Fruit fly (Drosophila melanogaster) whole organism, embryonic: ENCODE results near the gene Dpm1.

Experiments
- Awh ChIP-seq: fragments of 200-800 bp; sonication (Bioruptor generic); IDR thresholded peaks from 2 replicates; pipeline ENCODE4, ENCODE4 v1.3.6; 2022; ENCODE audit warnings: missing biosample characterization, missing genetic modification characterization
- CG10147 ChIP-seq: fragments of 200-800 bp; sonication (Bioruptor generic); optimal IDR thresholded peaks from 2 replicates; lab custom pipeline; 2019; ENCODE audit warnings: missing biosample characterization, mild to moderate bottlenecking, missing genetic modification characterization, moderate library complexity
- CG11093 ChIP-seq: fragments of 200-800 bp; sonication (Bioruptor generic); IDR thresholded peaks from 3 replicates; pipeline ENCODE4 v1.3.6; 2022; ENCODE audit warnings: missing biosample characterization, missing genetic modification characterization
- CG11247 ChIP-seq: fragments of 200-800 bp; sonication (Bioruptor generic); IDR thresholded peaks from 2 replicates; pipeline ENCODE4 v1.3.6; 2022; ENCODE audit warnings: missing biosample characterization, missing genetic modification characterization
- CG11456 ChIP-seq: fragments of 200-800 bp; sonication (Bioruptor generic); IDR thresholded peaks from 3 replicates; pipeline ENCODE4 v1.3.6; 2022; ENCODE audit warnings: missing biosample characterization, missing genetic modification characterization
- CG12769 ChIP-seq: fragments of 200-800 bp; sonication (Bioruptor generic); optimal IDR thresholded peaks from 2 replicates; lab custom pipeline; 2019; ENCODE audit warnings: missing biosample characterization, mild to moderate bottlenecking, missing genetic modification characterization, moderate library complexity
- CG15601 ChIP-seq: fragments of 200-800 bp; sonication (Bioruptor generic); optimal IDR thresholded peaks from 3 replicates; lab custom pipeline; 2019; ENCODE audit warnings: missing biosample characterization, mild to moderate bottlenecking, missing genetic modification characterization, moderate library complexity
- CG1647 ChIP-seq: fragments of 200-800 bp; sonication (Bioruptor generic); optimal IDR thresholded peaks from 3 replicates; lab custom pipeline; 2016; ENCODE audit warnings: missing biosample characterization, missing genetic modification characterization
- CG16863 ChIP-seq: fragments of 200-800 bp; sonication (Bioruptor generic); optimal IDR thresholded peaks from 3 replicates; lab custom pipeline; 2016; ENCODE audit warnings: missing biosample characterization, missing genetic modification characterization
- CG17328 ChIP-seq: fragments of 200-800 bp; sonication (Bioruptor generic); IDR thresholded peaks from 2 replicates; pipeline ENCODE4 v1.3.6; 2022; ENCODE audit warnings: missing biosample characterization, missing genetic modification characterization
- CG18764 ChIP-seq: fragments of 200-800 bp; sonication (Bioruptor generic); optimal IDR thresholded peaks from 3 replicates; lab custom pipeline; 2016; ENCODE audit warnings: missing biosample characterization, missing genetic modification characterization
- CG2678 ChIP-seq: fragments of 200-800 bp; sonication (Bioruptor generic); optimal IDR thresholded peaks from 3 replicates; lab custom pipeline; 2019; ENCODE audit warnings: missing biosample characterization, mild to moderate bottlenecking, missing genetic modification characterization, moderate library complexity
- CG30431 ChIP-seq: fragments of 200-800 bp; sonication (Bioruptor generic); optimal IDR thresholded peaks from 2 replicates; lab custom pipeline; 2017; ENCODE audit warnings: missing biosample characterization, missing genetic modification characterization
- CG3726 ChIP-seq: fragments of 200-800 bp; sonication (Bioruptor generic); IDR thresholded peaks from 3 replicates; pipeline ENCODE4, ENCODE4 v1.3.6; 2022; ENCODE audit warnings: missing biosample characterization, missing genetic modification characterization
- CG5245 ChIP-seq: fragments of 200-800 bp; sonication (Bioruptor generic); optimal IDR thresholded peaks from 3 replicates; lab custom pipeline; 2016; ENCODE audit warnings: missing biosample characterization, missing genetic modification characterization
- CG6854 ChIP-seq: fragments of 200-800 bp; sonication (Bioruptor generic); optimal IDR thresholded peaks from 3 replicates; lab custom pipeline; 2017; ENCODE audit warnings: missing biosample characterization, mild to moderate bottlenecking, missing genetic modification characterization
- CG7745 ChIP-seq: fragments of 200-800 bp; sonication (Bioruptor generic); optimal IDR thresholded peaks from 2 replicates; lab custom pipeline; 2018; ENCODE audit warnings: missing biosample characterization, mild to moderate bottlenecking, missing genetic modification characterization, moderate library complexity
- CG7839 ChIP-seq: fragments of 200-800 bp; sonication (Bioruptor generic); optimal IDR thresholded peaks from 3 replicates; lab custom pipeline; 2018; ENCODE audit warnings: missing biosample characterization, mild to moderate bottlenecking, missing genetic modification characterization, moderate library complexity
- CG8478 ChIP-seq: fragments of >200 bp; optimal IDR thresholded peaks from 2 replicates; lab custom pipeline; 2018
- CG8765 ChIP-seq: fragments of 200-800 bp; sonication (Bioruptor generic); IDR thresholded peaks from 2 replicates; pipeline ENCODE4 v1.3.6; 2022; ENCODE audit warnings: missing biosample characterization, missing genetic modification characterization
- CG9609 ChIP-seq: fragments of 200-800 bp; sonication (Bioruptor generic); optimal IDR thresholded peaks from 3 replicates; lab custom pipeline; 2016; ENCODE audit warnings: missing biosample characterization, missing genetic modification characterization
- CG9727 ChIP-seq: fragments of 200-800 bp; sonication (Bioruptor generic); optimal IDR thresholded peaks from 3 replicates; lab custom pipeline; 2017; ENCODE audit warnings: missing biosample characterization, mild to moderate bottlenecking, missing genetic modification characterization
- Dip3 ChIP-seq: fragments of 200-800 bp; sonication (Bioruptor generic); optimal IDR thresholded peaks from 3 replicates; lab custom pipeline; 2016; ENCODE audit warnings: missing biosample characterization, missing genetic modification characterization
- HHEX ChIP-seq: fragments of 200-800 bp; sonication (Bioruptor generic); optimal IDR thresholded peaks from 3 replicates; lab custom pipeline; 2017; ENCODE audit warnings: missing biosample characterization, mild to moderate bottlenecking, missing genetic modification characterization, missing genetic modification reagents
- Neu2 ChIP-seq: fragments of 200-800 bp; sonication (Bioruptor generic); optimal IDR thresholded peaks from 3 replicates; lab custom pipeline; 2016; ENCODE audit warnings: missing biosample characterization, missing genetic modification characterization, borderline replicate concordance
- Sox102F ChIP-seq: fragments of 200-800 bp; sonication (Bioruptor generic); optimal IDR thresholded peaks from 2 replicates; lab custom pipeline; 2018; ENCODE audit warnings: missing biosample characterization, mild to moderate bottlenecking, missing genetic modification characterization, moderate library complexity
- TFAM ChIP-seq: fragments of 200-800 bp; sonication (Bioruptor generic); optimal IDR thresholded peaks from 2 replicates; lab custom pipeline; 2017; ENCODE audit warnings: missing biosample characterization, missing genetic modification characterization, inconsistent platforms
- Xbp1 ChIP-seq: fragments of 200-800 bp; sonication (Bioruptor generic); optimal IDR thresholded peaks from 3 replicates; lab custom pipeline; 2016; ENCODE audit warnings: missing biosample characterization, mild to moderate bottlenecking, missing genetic modification characterization
- abd-A ChIP-seq: fragments of 200-800 bp; sonication (Bioruptor generic); optimal IDR thresholded peaks from 3 replicates; lab custom pipeline; 2019; ENCODE audit warnings: missing biosample characterization, mild to moderate bottlenecking, missing genetic modification characterization, moderate library complexity
- bsh ChIP-seq, 2 experiments: fragments of 200-800 bp; sonication (Bioruptor generic); optimal IDR thresholded peaks; 2 replicates each; lab custom pipeline; 2017 to 2018; ENCODE audit warnings: mild to moderate bottlenecking in 2 of 2, missing biosample characterization in 2 of 2, missing genetic modification characterization in 2 of 2, moderate library complexity in 1 of 2
- caup ChIP-seq: fragments of 200-800 bp; sonication (Bioruptor generic); optimal IDR thresholded peaks from 3 replicates; lab custom pipeline; 2017; ENCODE audit warnings: missing biosample characterization, mild to moderate bottlenecking, missing genetic modification characterization, moderate library complexity; ENCODE audit not compliant: severe bottlenecking
- chif ChIP-seq, 2 experiments: fragments of 200-800 bp; sonication (Bioruptor generic); optimal IDR thresholded peaks; 3 replicates each; lab custom pipeline; 2016; ENCODE audit warnings: missing biosample characterization in 2 of 2, missing genetic modification characterization in 2 of 2
- ftz-f1 ChIP-seq: fragments of 200-800 bp; sonication (Bioruptor generic); optimal IDR thresholded peaks from 2 replicates; lab custom pipeline; 2016; ENCODE audit warnings: missing biosample characterization, missing genetic modification characterization
- gce ChIP-seq: fragments of 200-800 bp; sonication (Bioruptor generic); IDR thresholded peaks from 3 replicates; pipeline ENCODE4 v1.3.6; 2022; ENCODE audit warnings: missing biosample characterization, missing genetic modification characterization
- gsb-n ChIP-seq: fragments of 200-800 bp; sonication (Bioruptor generic); optimal IDR thresholded peaks from 3 replicates; lab custom pipeline; 2018; ENCODE audit warnings: missing biosample characterization, mild to moderate bottlenecking, missing genetic modification characterization
- ham ChIP-seq: fragments of 200-800 bp; sonication (Bioruptor generic); IDR thresholded peaks from 2 replicates; pipeline ENCODE4 v1.3.6; 2022; ENCODE audit warnings: missing biosample characterization, missing genetic modification characterization
- lilli ChIP-seq: fragments of 200-800 bp; sonication (Bioruptor generic); optimal IDR thresholded peaks from 3 replicates; lab custom pipeline; 2016; ENCODE audit warnings: missing biosample characterization, missing genetic modification characterization
- nom ChIP-seq: fragments of 200-800 bp; sonication (Bioruptor generic); optimal IDR thresholded peaks from 2 replicates; lab custom pipeline; 2017; ENCODE audit warnings: missing biosample characterization, missing genetic modification characterization, mild to moderate bottlenecking, moderate library complexity, missing genetic modification reagents
- pfk ChIP-seq: fragments of 200-800 bp; sonication (Bioruptor generic); optimal IDR thresholded peaks from 2 replicates; lab custom pipeline; 2018; ENCODE audit warnings: missing biosample characterization, mild to moderate bottlenecking, missing genetic modification characterization, moderate library complexity
- prd ChIP-seq, 3 experiments: fragments of >200 bp in 2 of 3; fragments of 200-800 bp in 1 of 3; sonication (Bioruptor generic) in 1 of 3; optimal IDR thresholded peaks in 2 of 3; IDR thresholded peaks in 1 of 3; 2 replicates in 2 of 3; 3 replicates in 1 of 3; pipeline versions ENCODE4 v1.3.6 to Lab custom; 2017 to 2022; ENCODE audit warnings: missing biosample characterization in 1 of 3, missing genetic modification characterization in 1 of 3
- pum ChIP-seq: fragments of 200-800 bp; sonication (Bioruptor generic); optimal IDR thresholded peaks from 2 replicates; lab custom pipeline; 2016; ENCODE audit warnings: missing biosample characterization, missing genetic modification characterization
- sd ChIP-seq: fragments of 200-800 bp; sonication (Bioruptor generic); optimal IDR thresholded peaks from 3 replicates; lab custom pipeline; 2018; ENCODE audit warnings: missing biosample characterization, mild to moderate bottlenecking, missing genetic modification characterization, moderate library complexity
- sim ChIP-seq: fragments of 200-800 bp; sonication (Bioruptor generic); IDR thresholded peaks from 2 replicates; pipeline ENCODE4 v1.3.6; 2022; ENCODE audit warnings: missing biosample characterization, missing genetic modification characterization
- so ChIP-seq: fragments of 200-800 bp; sonication (Bioruptor generic); IDR thresholded peaks from 3 replicates; pipeline ENCODE4 v1.3.6; 2022; ENCODE audit warnings: missing biosample characterization, missing genetic modification characterization
- sob ChIP-seq: fragments of 200-800 bp; sonication (Bioruptor generic); IDR thresholded peaks from 2 replicates; pipeline ENCODE4 v1.3.6; 2022; ENCODE audit warnings: missing biosample characterization, missing genetic modification characterization
- sr ChIP-seq: fragments of 200-800 bp; sonication (Bioruptor generic); IDR thresholded peaks from 3 replicates; pipeline ENCODE4 v1.3.6; 2022; ENCODE audit warnings: missing biosample characterization, missing genetic modification characterization
- tll ChIP-seq, 2 experiments: fragments of 200-800 bp in 1 of 2; fragments of >200 bp in 1 of 2; sonication (Bioruptor generic) in 1 of 2; optimal IDR thresholded peaks; 2 replicates each; lab custom pipeline; 2017 to 2019; ENCODE audit warnings: missing biosample characterization in 2 of 2, missing genetic modification characterization in 2 of 2, mild to moderate bottlenecking in 1 of 2, moderate library complexity in 1 of 2
- trem ChIP-seq: fragments of 200-800 bp; optimal IDR thresholded peaks from 3 replicates; lab custom pipeline; 2019; ENCODE audit warnings: missing biosample characterization, mild to moderate bottlenecking, missing genetic modification characterization, moderate library complexity

Gene Dpm1

dm6 chr2L:19572496-19573317 is 46.5 kb upstream of the Dpm1 start (continued):
- TF ChIP-seq prd (optimal IDR thresholded peaks at IDR 0.05; lab: Kevin White, UChicago) (no peak), prd (GFP tag; IDR thresholded peaks at IDR 0.05; lab: Robert Waterston, UW) (peak; percentile 74), CG30431 (GFP tag; lab: Kevin White, UChicago) (no peak), CG8765 (peak; percentile 37; the same call in 1 of the 2 replicates), ham (no peak), bsh (GFP tag; optimal IDR thresholded peaks at IDR 0.05; lab: Kevin White, UChicago) (peak; percentile 70 to 89), nom (GFP tag; lab: Kevin White, UChicago) (peak; percentile 79), Neu2 (GFP tag; lab: Kevin White, UChicago) (no peak), CG7839 (tag; lab: Kevin White, UChicago) (peak; percentile 76), Dip3 (GFP tag; lab: Kevin White, UChicago) (peak; percentile 60), CG2678 (tag; lab: Kevin White, UChicago) (peak; percentile 85), Xbp1 (GFP tag; lab: Kevin White, UChicago) (peak; percentile 61), Sox102F (GFP tag; lab: Kevin White, UChicago) (peak; percentile 65), CG17328 (no peak), ftz-f1 (GFP tag; lab: Kevin White, UChicago) (peak; percentile 9), trem (peak; percentile 27), so (GFP tag; lab: Robert Waterston, UW) (0 out of 3 replicates have a peak, but pooled peaks have one; percentile 58), CG1647 (peak; percentile 19), CG16863 (GFP tag; lab: Kevin White, UChicago) (peak; percentile 27), CG9727 (GFP tag; lab: Kevin White, UChicago) (peak; percentile 72), CG18764 (GFP tag; lab: Kevin White, UChicago) (peak; percentile 23), gsb-n (tag; lab: Kevin White, UChicago) (peak; percentile 60), pum (peak; percentile 5), sr (GFP tag; lab: Robert Waterston, UW) (no peak), sob (GFP tag; lab: Robert Waterston, UW) (peak; percentile 28; the same call in 1 of the 2 replicates), sim (GFP tag; lab: Robert Waterston, UW) (no peak), tll (GFP tag; optimal IDR thresholded peaks at IDR 0.05; lab: Kevin White, UChicago) (no peak), lilli (peak; percentile 87), chif (GFP tag; optimal IDR thresholded peaks at IDR 0.05; lab: Kevin White, UChicago) (peak in 1 of 2 experiments; percentile 55), sd (tag; lab: Kevin White, UChicago) (no peak), abd-A (tag; lab: Kevin White, UChicago) (peak; percentile 44), CG7745 (tag; lab: Kevin White, UChicago) (no peak), CG11093 (GFP tag; lab: Robert Waterston, UW) (no peak), HHEX (GFP tag; lab: Kevin White, UChicago) (peak; percentile 70), CG11456 (GFP tag; lab: Robert Waterston, UW) (no peak; the same call in 2 of the 3 replicates), gce (GFP tag; lab: Robert Waterston, UW) (no peak), CG15601 (tag; lab: Kevin White, UChicago) (peak; percentile 57), CG6854 (GFP tag; lab: Kevin White, UChicago) (peak; percentile 51), caup (GFP tag; lab: Kevin White, UChicago) (peak; percentile 62), CG5245 (GFP tag; lab: Kevin White, UChicago) (peak; percentile 48), CG3726 (GFP tag; lab: Robert Waterston, UW) (no peak), pfk (GFP tag; lab: Kevin White, UChicago) (peak; percentile 60), CG11247 (GFP tag; lab: Robert Waterston, UW) (no peak), Awh (GFP tag; lab: Robert Waterston, UW) (no peak), CG8478 (lab: Kevin White, UChicago) (no peak), CG10147 (peak; percentile 57), TFAM (GFP tag; lab: Kevin White, UChicago) (no peak), CG9609 (GFP tag; lab: Kevin White, UChicago) (peak; percentile 47), CG12769 (tag; lab: Kevin White, UChicago) (peak; percentile 78)
